Worm (Caenorhabditis elegans) whole organism, late embryonic: ENCODE data around the gene Y116A8C.469.

Source experiments
- C08G9.2 ChIP-seq: sonication (generic microtip); optimal IDR thresholded peaks from 2 replicates; lab custom pipeline; 2016; ENCODE audit warnings: mild to moderate bottlenecking, missing genetic modification characterization, moderate library complexity, missing compliant biosample characterization
- F13H6.1 ChIP-seq: sonication (generic microtip); optimal IDR thresholded peaks from 2 replicates; lab custom pipeline; 2016; ENCODE audit warnings: missing genetic modification characterization, missing compliant biosample characterization
- K09A11.1 ChIP-seq: sonication (generic microtip); optimal IDR thresholded peaks from 2 replicates; lab custom pipeline; 2017; ENCODE audit warnings: antibody characterized with exemption, mild to moderate bottlenecking, missing genetic modification characterization, missing compliant biosample characterization; ENCODE audit not compliant: insufficient read depth
- T23F11.4 ChIP-seq: fragments of 200-800 bp; sonication (Bioruptor generic); optimal IDR thresholded peaks from 2 replicates; lab custom pipeline; 2018; ENCODE audit warnings: mild to moderate bottlenecking, missing genetic modification characterization, missing compliant biosample characterization
- ama-1 ChIP-seq: fragments of 150-350 bp; optimal IDR thresholded peaks from 2 replicates; lab custom pipeline; 2014
- ceh-14 ChIP-seq: sonication (generic microtip); optimal IDR thresholded peaks from 2 replicates; lab custom pipeline; 2016; ENCODE audit warnings: missing genotype, missing genetic modification characterization, missing compliant biosample characterization
- ceh-22 ChIP-seq: sonication (generic microtip); optimal IDR thresholded peaks from 2 replicates; lab custom pipeline; 2017; ENCODE audit warnings: missing biosample characterization, missing genetic modification characterization
- ceh-30 ChIP-seq: fragments of 150-350 bp; optimal IDR thresholded peaks from 2 replicates; lab custom pipeline; 2014; ENCODE audit warnings: missing biosample characterization, missing genetic modification characterization
- ceh-45 ChIP-seq: fragments of 200-800 bp; sonication (Bioruptor generic); IDR thresholded peaks from 2 replicates; pipeline ENCODE4 v1.3.6; 2022; ENCODE audit warnings: missing genetic modification reagents, missing genetic modification characterization, missing compliant biosample characterization
- ceh-6 ChIP-seq: fragments of 200-800 bp; sonication (Bioruptor generic); optimal IDR thresholded peaks from 2 replicates; lab custom pipeline; 2018; ENCODE audit warnings: mild to moderate bottlenecking, missing genetic modification characterization, missing compliant biosample characterization
- che-1 ChIP-seq: sonication (generic microtip); optimal IDR thresholded peaks from 2 replicates; lab custom pipeline; 2016; ENCODE audit warnings: mild to moderate bottlenecking, missing genetic modification characterization, missing compliant biosample characterization
- dmd-4 ChIP-seq: sonication (generic microtip); optimal IDR thresholded peaks from 2 replicates; lab custom pipeline; 2016; ENCODE audit warnings: borderline replicate concordance, missing genetic modification characterization, missing compliant biosample characterization
- ets-4 ChIP-seq: sonication (generic microtip); optimal IDR thresholded peaks from 2 replicates; lab custom pipeline; 2016; ENCODE audit warnings: missing genetic modification characterization, missing compliant biosample characterization
- gmeb-2 ChIP-seq: sonication (generic microtip); optimal IDR thresholded peaks from 2 replicates; lab custom pipeline; 2016; ENCODE audit warnings: missing genetic modification characterization, inconsistent platforms, missing compliant biosample characterization
- hlh-13 ChIP-seq: fragments of 200-800 bp; sonication (Bioruptor generic); optimal IDR thresholded peaks from 2 replicates; lab custom pipeline; 2018; ENCODE audit warnings: mild to moderate bottlenecking, missing genetic modification characterization, missing compliant biosample characterization
- hlh-6 ChIP-seq: sonication (generic microtip); optimal IDR thresholded peaks from 2 replicates; lab custom pipeline; 2016; ENCODE audit warnings: missing genotype, missing genetic modification characterization, missing compliant biosample characterization
- hlh-8 ChIP-seq: sonication (generic microtip); optimal IDR thresholded peaks from 2 replicates; lab custom pipeline; 2016; ENCODE audit warnings: missing genotype, missing genetic modification characterization, missing compliant biosample characterization
- lin-11 ChIP-seq: fragments of 200-800 bp; sonication (Bioruptor generic); optimal IDR thresholded peaks from 2 replicates; lab custom pipeline; 2018; ENCODE audit warnings: mild to moderate bottlenecking, missing genetic modification characterization, missing compliant biosample characterization
- mec-3 ChIP-seq: sonication (generic microtip); optimal IDR thresholded peaks from 2 replicates; lab custom pipeline; 2016; ENCODE audit warnings: borderline replicate concordance, missing genetic modification characterization, missing compliant biosample characterization
- nfya-1 ChIP-seq: sonication (generic microtip); optimal IDR thresholded peaks from 2 replicates; lab custom pipeline; 2017; ENCODE audit warnings: missing genetic modification characterization, mild to moderate bottlenecking, missing compliant biosample characterization, antibody characterized with exemption, moderate library complexity
- nhr-11 ChIP-seq: fragments of 150-350 bp; optimal IDR thresholded peaks from 2 replicates; lab custom pipeline; 2014; ENCODE audit warnings: missing biosample characterization, missing genetic modification characterization
- pag-3 ChIP-seq: sonication (generic microtip); optimal IDR thresholded peaks from 2 replicates; lab custom pipeline; 2016; ENCODE audit warnings: missing compliant biosample characterization, missing genetic modification characterization, borderline replicate concordance
- pha-2 ChIP-seq: sonication (generic microtip); optimal IDR thresholded peaks from 2 replicates; lab custom pipeline; 2017; ENCODE audit warnings: mild to moderate bottlenecking, missing genetic modification characterization, missing compliant biosample characterization
- ref-2 ChIP-seq: sonication (generic microtip); optimal IDR thresholded peaks from 2 replicates; lab custom pipeline; 2016; ENCODE audit warnings: missing genetic modification characterization, missing compliant biosample characterization
- rnt-1 ChIP-seq: sonication (generic microtip); optimal IDR thresholded peaks from 2 replicates; lab custom pipeline; 2016; ENCODE audit warnings: missing genetic modification characterization, missing compliant biosample characterization
- sdc-2 ChIP-seq: sonication (generic microtip); optimal IDR thresholded peaks from 2 replicates; lab custom pipeline; 2016; ENCODE audit warnings: missing genotype, missing genetic modification characterization, missing compliant biosample characterization
- sox-2 ChIP-seq: fragments of 200-800 bp; sonication (Bioruptor generic); IDR thresholded peaks from 2 replicates; pipeline ENCODE4 v1.3.6; 2022; ENCODE audit warnings: missing genetic modification reagents, missing genetic modification characterization, missing compliant biosample characterization
- sox-4 ChIP-seq: sonication (generic microtip); optimal IDR thresholded peaks from 2 replicates; lab custom pipeline; 2017; ENCODE audit warnings: mild to moderate bottlenecking, missing genetic modification characterization, inconsistent platforms, missing compliant biosample characterization
- syd-9 ChIP-seq: sonication (generic microtip); optimal IDR thresholded peaks from 2 replicates; lab custom pipeline; 2016; ENCODE audit warnings: mild to moderate bottlenecking, missing genetic modification characterization, moderate library complexity, missing compliant biosample characterization
- tbx-2 ChIP-seq: sonication (generic microtip); optimal IDR thresholded peaks from 2 replicates; lab custom pipeline; 2016; ENCODE audit warnings: missing genetic modification characterization, missing compliant biosample characterization
- unc-3 ChIP-seq, 2 experiments: fragments of 200-800 bp in 1 of 2; sonication (Bioruptor generic) in 1 of 2; sonication (generic microtip) in 1 of 2; conservative IDR thresholded peaks in 1 of 2; optimal IDR thresholded peaks in 1 of 2; 2 replicates each; pipeline versions ENCODE4 v1.3.6 to Lab custom; 2016 to 2022; ENCODE audit warnings: missing compliant biosample characterization in 2 of 2, missing genetic modification characterization in 2 of 2, missing genetic modification reagents in 1 of 2
- unc-42 ChIP-seq: sonication (generic microtip); optimal IDR thresholded peaks from 2 replicates; lab custom pipeline; 2016; ENCODE audit warnings: missing genotype, missing genetic modification characterization, missing compliant biosample characterization
- unc-55 ChIP-seq: sonication (generic microtip); optimal IDR thresholded peaks from 2 replicates; lab custom pipeline; 2017; ENCODE audit warnings: missing biosample characterization, missing genetic modification reagents, missing genetic modification characterization
- unc-86 ChIP-seq: sonication (generic microtip); optimal IDR thresholded peaks from 2 replicates; lab custom pipeline; 2016; ENCODE audit warnings: missing genetic modification characterization, missing compliant biosample characterization
- zip-5 ChIP-seq: sonication (generic microtip); optimal IDR thresholded peaks from 2 replicates; lab custom pipeline; 2016; ENCODE audit warnings: missing genetic modification characterization, missing compliant biosample characterization

The Y116A8C.469 gene

ce11 chrIV:16946746-16947145 lies 29.0 kb upstream of the Y116A8C.469 start, which contains the start of the genes Y116A8C.9 and arf-6 (continued):
- TF ChIP-seq zip-5 (tag; lab: Kevin White, UChicago), result peak; percentile 43
- TF ChIP-seq unc-3 (GFP tag; conservative IDR thresholded peaks at IDR 0.05; lab: Robert Waterston, UW), result no peak
- TF ChIP-seq unc-3 (tag; optimal IDR thresholded peaks at IDR 0.05; lab: Kevin White, UChicago), result peak; percentile 53
- TF ChIP-seq sox-4 (tag; lab: Kevin White, UChicago), result peak; percentile 68
- peak; percentile 55 for TF ChIP-seq nfya-1
- peak; percentile 1 for TF ChIP-seq ref-2 (tag; lab: Kevin White, UChicago)
- peak; percentile 48 for TF ChIP-seq K09A11.1 (tag; lab: Kevin White, UChicago)
- TF ChIP-seq tbx-2 (tag; lab: Kevin White, UChicago), result peak; percentile 42
- TF ChIP-seq ama-1 (lab: Kevin White, UChicago), result no peak
- no peak for TF ChIP-seq nhr-11 (tag; lab: Kevin White, UChicago)
- peak; percentile 24 for TF ChIP-seq rnt-1
- peak; percentile 7 for TF ChIP-seq hlh-13
- no peak for TF ChIP-seq sox-2
- no peak for TF ChIP-seq ceh-22 (tag; lab: Kevin White, UChicago)
- TF ChIP-seq ets-4 (tag; lab: Kevin White, UChicago), result no peak
- peak; percentile 18 for TF ChIP-seq syd-9 (tag; lab: Kevin White, UChicago)

- TF ChIP-seq gmeb-2 (tag; lab: Kevin White, UChicago), result no peak
- TF ChIP-seq lin-11 (tag; lab: Kevin White, UChicago), result no peak
- no peak for TF ChIP-seq ceh-6
- TF ChIP-seq pag-3 (tag; lab: Kevin White, UChicago), result no peak
- TF ChIP-seq ets-4 (tag; lab: Kevin White, UChicago), result no peak
- no peak for TF ChIP-seq dmd-4 (tag; lab: Kevin White, UChicago)
- no peak for TF ChIP-seq zip-5 (tag; lab: Kevin White, UChicago)
- no peak for TF ChIP-seq ceh-14
- no peak for TF ChIP-seq sdc-2 (tag; lab: Kevin White, UChicago)
- TF ChIP-seq ceh-30 (tag; lab: Kevin White, UChicago), result no peak
- TF ChIP-seq unc-42 (tag; lab: Kevin White, UChicago), result no peak
- TF ChIP-seq C08G9.2 (tag; lab: Kevin White, UChicago), result no peak
- no peak for TF ChIP-seq mec-3 (tag; lab: Kevin White, UChicago)
- no peak for TF ChIP-seq unc-86 (tag; lab: Kevin White, UChicago)
Observed at ce11 chrIV:16939001-16939400, 21.3 kb upstream of the Y116A8C.469 start, which contains the start of gene Y116A8C.10. TSS of gene Y116A8C.10 (minus strand) at chrIV:16939101.

ce11 chrIV:16936053-16936452 lies 18.3 kb upstream of the Y116A8C.469 start:
- no peak for TF ChIP-seq hlh-8 (tag; lab: Kevin White, UChicago)
- TF ChIP-seq unc-42 (tag; lab: Kevin White, UChicago), result no peak
- no peak for TF ChIP-seq T23F11.4
- no peak for TF ChIP-seq rnt-1
- TF ChIP-seq ets-4 (tag; lab: Kevin White, UChicago), result no peak
- TF ChIP-seq che-1, result no peak
- no peak for TF ChIP-seq ceh-6
- no peak for TF ChIP-seq pha-2 (tag; lab: Kevin White, UChicago)
- TF ChIP-seq pag-3 (tag; lab: Kevin White, UChicago), result no peak

DNA sequence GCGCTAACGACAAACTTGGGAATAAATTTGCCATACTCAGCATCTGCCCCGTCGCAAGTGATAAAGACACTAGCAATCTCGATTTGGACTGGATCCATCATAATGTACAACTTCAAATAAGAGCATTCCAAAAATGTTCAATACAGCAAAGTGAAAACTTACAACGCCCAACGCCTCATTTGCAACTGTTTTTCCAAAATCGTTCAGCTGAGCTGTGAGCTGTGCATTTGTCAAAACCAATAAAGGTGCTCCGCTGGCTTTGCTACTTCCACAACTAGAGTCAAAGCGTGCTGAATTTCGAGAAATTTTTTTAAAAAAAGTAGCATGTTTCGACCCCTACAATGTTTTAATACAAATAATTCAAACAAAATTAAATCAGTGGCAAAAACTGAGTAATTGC lies 13.3 kb upstream of the Y116A8C.469 start, which contains the start of gene Y116A8C.49:
Gene Y116A8C.49 (minus strand): TSS at position 101 of the 400 bp plus-strand sequence.
- no peak for TF ChIP-seq ceh-45
- no peak for TF ChIP-seq nhr-11 (tag; lab: Kevin White, UChicago)
- TF ChIP-seq hlh-6, result no peak
- TF ChIP-seq T23F11.4, result no peak
- no peak for TF ChIP-seq unc-55 (GFP tag; lab: Kevin White, UChicago)
- TF ChIP-seq F13H6.1 (tag; lab: Kevin White, UChicago), result no peak
